Fruit fly (Drosophila melanogaster): ENCODE results near the gene Rim.

The Rim gene

DNA sequence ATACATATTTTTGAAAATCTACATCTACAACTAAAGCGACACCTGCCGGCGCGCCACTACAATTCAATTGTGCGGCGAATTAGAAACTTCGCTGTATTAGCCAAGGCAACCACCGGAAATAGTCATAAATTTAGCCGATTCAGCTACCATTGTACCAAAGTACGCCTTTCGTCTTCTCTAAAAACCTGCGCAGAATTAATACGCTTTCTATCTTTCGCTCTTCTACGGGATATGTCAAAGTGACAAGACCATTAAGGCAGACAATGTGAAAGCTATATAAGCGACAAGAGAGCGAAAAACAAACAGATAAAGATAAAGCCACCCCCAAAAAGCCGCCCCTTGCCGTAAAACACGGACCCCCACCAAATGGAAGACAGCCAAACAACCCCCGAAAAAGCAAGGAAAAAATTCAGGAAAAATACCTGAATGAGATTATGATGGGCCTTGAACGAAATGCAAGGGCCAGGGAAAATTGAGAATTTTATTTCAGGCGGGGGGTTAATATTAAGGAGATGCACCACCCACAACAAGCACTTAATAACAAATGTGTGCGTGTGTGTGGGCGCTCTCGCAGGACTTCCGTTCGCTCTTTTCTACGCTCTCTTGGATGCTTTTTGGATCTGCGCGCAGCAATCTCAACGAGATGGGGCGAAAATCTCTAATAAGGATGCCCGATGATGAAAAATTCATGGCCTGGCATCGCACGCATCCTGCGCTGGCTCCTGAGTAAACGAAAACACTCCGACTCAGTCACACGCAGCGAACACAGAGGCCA lies 2.9 kb upstream of the Rim start, which contains the start of gene cpo (continued):
- TF ChIP-seq HLH3B (GFP tag; IDR thresholded peaks at IDR 0.05) (peak; percentile 81), dm (GFP tag; optimal IDR thresholded peaks at IDR 0.05) (peak; percentile 69), Meics (GFP tag; optimal IDR thresholded peaks at IDR 0.05) (peak; percentile 96), CG9215 (GFP tag; IDR thresholded peaks at IDR 0.05) (0 out of 2 replicates have a peak, but pooled peaks have one; percentile 24), CG34224 (GFP tag; IDR thresholded peaks at IDR 0.05; ENCODE audit: partially characterized antibody) (no peak), MTF-1 (GFP tag; optimal IDR thresholded peaks at IDR 0.05; ENCODE audit: borderline replicate concordance) (peak; percentile 97), Fer2 (tag; optimal IDR thresholded peaks at IDR 0.05) (peak; percentile 82), stwl (tag; optimal IDR thresholded peaks at IDR 0.05) (peak; percentile 97), Dad (GFP tag; optimal IDR thresholded peaks at IDR 0.05) (peak; percentile 85), CG13894 (tag; optimal IDR thresholded peaks at IDR 0.05) (peak; percentile 75), CG3281 (GFP tag; optimal IDR thresholded peaks at IDR 0.05) (peak; percentile 92), CG7372 (GFP tag; IDR thresholded peaks at IDR 0.05) (peak; percentile 69; the same call in 1 of the 2 replicates), CG13123 (GFP tag; optimal IDR thresholded peaks at IDR 0.05) (peak; percentile 61), cwo (GFP tag; optimal IDR thresholded peaks at IDR 0.05) (peak; percentile 65), nom (GFP tag; optimal IDR thresholded peaks at IDR 0.05) (peak; percentile 26), so (GFP tag; IDR thresholded peaks at IDR 0.05) (peak; percentile 81), luna (GFP tag; optimal IDR thresholded peaks at IDR 0.05) (peak; percentile 50), Chrac-16 (GFP tag; optimal IDR thresholded peaks at IDR 0.05) (peak; percentile 37), peb (GFP tag; IDR thresholded peaks at IDR 0.05) (peak; percentile 67; the same call in 1 of the 2 replicates), zf30C (GFP tag; optimal IDR thresholded peaks at IDR 0.05) (peak; percentile 42), Mes4 (GFP tag; optimal IDR thresholded peaks at IDR 0.05) (peak; percentile 94), CG10209 (GFP tag; optimal IDR thresholded peaks at IDR 0.05) (peak; percentile 92), dati (GFP tag; IDR thresholded peaks at IDR 0.05) (peak; percentile 85), CG12659 (GFP tag; optimal IDR thresholded peaks at IDR 0.05) (peak; percentile 88), CG6254 (GFP tag; optimal IDR thresholded peaks at IDR 0.05) (peak; percentile 80), kay (GFP tag; optimal IDR thresholded peaks at IDR 0.05) (no peak), CG12236 (GFP tag; optimal IDR thresholded peaks at IDR 0.05) (peak; percentile 68), gcm2 (GFP tag; optimal IDR thresholded peaks at IDR 0.05) (peak; percentile 68), sd (tag; optimal IDR thresholded peaks at IDR 0.05) (no peak), Sox102F (GFP tag; optimal IDR thresholded peaks at IDR 0.05) (peak; percentile 71), dmrt99B (tag; optimal IDR thresholded peaks at IDR 0.05) (peak; percentile 74), pum (GFP tag; optimal IDR thresholded peaks at IDR 0.05) (peak; percentile 52), CG4360 (GFP tag; IDR thresholded peaks at IDR 0.05) (peak; percentile 58), slp2 (GFP tag; optimal IDR thresholded peaks at IDR 0.05) (peak; percentile 90), CG15073 (GFP tag; optimal IDR thresholded peaks at IDR 0.05) (no peak), CG10543 (GFP tag; optimal IDR thresholded peaks at IDR 0.05) (peak; percentile 90), Dref (GFP tag; IDR thresholded peaks at IDR 0.05) (no peak), hbn (GFP tag; IDR thresholded peaks at IDR 0.05; ENCODE audit: partially characterized antibody) (no peak), lab (GFP tag; optimal IDR thresholded peaks at IDR 0.05) (peak; percentile 97), seq (GFP tag; IDR thresholded peaks at IDR 0.05) (peak; percentile 83), Elba2 (GFP tag; optimal IDR thresholded peaks at IDR 0.05) (no peak), HmgD (GFP tag; optimal IDR thresholded peaks at IDR 0.05) (peak; percentile 55), Atf3 (GFP tag; optimal IDR thresholded peaks at IDR 0.05) (peak; percentile 82), ci (GFP tag; IDR thresholded peaks at IDR 0.05) (peak; percentile 98), al (GFP tag; IDR thresholded peaks at IDR 0.05) (peak; percentile 65), CG6683 (GFP tag; optimal IDR thresholded peaks at IDR 0.05) (peak; percentile 90), prd (optimal IDR thresholded peaks at IDR 0.05) (no peak), prd (GFP tag; IDR thresholded peaks at IDR 0.05) (peak; percentile 60), lola (GFP tag; optimal IDR thresholded peaks at IDR 0.05) (peak in 1 of 3 experiments; percentile 62)
